Fruit fly (Drosophila melanogaster) whole organism, wandering third instar larva: ENCODE measurements around the gene Snx21.

Source experiments
- Hr78 ChIP-seq: fragments of >200 bp; optimal IDR thresholded peaks from 2 replicates; lab custom pipeline; 2017; ENCODE audit warnings: missing biosample characterization, missing genetic modification characterization
- fru ChIP-seq: fragments of 200-800 bp; sonication (Bioruptor generic); optimal IDR thresholded peaks from 3 replicates; lab custom pipeline; 2016; ENCODE audit warnings: missing biosample characterization, mild to moderate bottlenecking, missing genetic modification characterization

DNA sequence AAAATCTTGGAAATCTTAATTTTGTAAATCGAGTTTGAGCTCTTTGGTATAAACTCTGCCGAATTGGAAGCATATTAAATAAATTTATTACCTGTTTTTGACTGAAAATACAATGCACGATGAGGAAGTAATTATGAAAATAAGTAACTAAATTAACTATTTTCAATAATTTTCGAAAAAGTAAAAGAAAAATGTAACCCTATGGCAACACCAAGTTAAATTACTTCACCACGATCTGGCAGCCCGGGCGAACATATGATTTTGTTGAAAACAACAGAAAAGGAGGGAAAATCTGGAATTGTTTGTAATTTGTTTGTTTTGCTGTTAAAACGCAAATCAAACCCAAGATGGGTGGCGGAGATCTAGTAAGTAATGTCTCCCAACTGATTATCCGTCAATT, 20.6 kb downstream of the Snx21 start, which contains the start of the genes CG9961 and Cwc25:
- TF ChIP-seq fru (GFP tag; lab: Kevin White, UChicago) (no peak), Hr78 (GFP tag; lab: Kevin White, UChicago) (no peak)
